Worm (Caenorhabditis elegans) whole organism, L3 larva: ENCODE measurements around the gene mboa-6.
A peak's percentile ranks its signal among the peaks of the same experiment; 100 is the strongest.

ENCODE experiments used
- R02D3.7 ChIP-seq: fragments of 150-350 bp; optimal IDR thresholded peaks from 2 replicates; lab custom pipeline; 2014; ENCODE audit warnings: missing biosample characterization, missing genetic modification characterization
- ZK546.5 ChIP-seq: sonication (generic microtip); optimal IDR thresholded peaks from 2 replicates; lab custom pipeline; 2017; ENCODE audit warnings: missing biosample characterization, missing genetic modification characterization
- aly-2 ChIP-seq: fragments of 150-350 bp; optimal IDR thresholded peaks from 2 replicates; lab custom pipeline; 2014; ENCODE audit warnings: missing biosample characterization, missing genetic modification characterization
- ama-1 ChIP-seq: fragments of 150-350 bp; optimal IDR thresholded peaks from 2 replicates; lab custom pipeline; 2018
- ceh-28 ChIP-seq: fragments of 150-350 bp; optimal IDR thresholded peaks from 2 replicates; lab custom pipeline; 2014; ENCODE audit warnings: missing biosample characterization, missing genetic modification reagents, missing genetic modification characterization
- ceh-82 ChIP-seq: fragments of 150-350 bp; optimal IDR thresholded peaks from 2 replicates; lab custom pipeline; 2014; ENCODE audit warnings: missing biosample characterization, missing genetic modification characterization
- ceh-9 ChIP-seq: sonication (generic microtip); optimal IDR thresholded peaks from 2 replicates; lab custom pipeline; 2018; ENCODE audit warnings: missing biosample characterization, missing genetic modification characterization
- daf-12 ChIP-seq: fragments of 150-350 bp; optimal IDR thresholded peaks from 2 replicates; lab custom pipeline; 2014; ENCODE audit warnings: missing biosample characterization, missing genetic modification reagents, missing genetic modification characterization
- egl-27 ChIP-seq: sonication (generic microtip); optimal IDR thresholded peaks from 4 replicates; lab custom pipeline; 2017; ENCODE audit warnings: missing biosample characterization, missing genetic modification reagents, missing genetic modification characterization
- egl-5 ChIP-seq: fragments of 150-350 bp; optimal IDR thresholded peaks from 2 replicates; lab custom pipeline; 2017; ENCODE audit warnings: missing biosample characterization, missing genetic modification reagents, missing genetic modification characterization, inconsistent platforms
- elt-1 ChIP-seq: fragments of 150-350 bp; optimal IDR thresholded peaks from 2 replicates; lab custom pipeline; 2014; ENCODE audit warnings: missing biosample characterization, missing genetic modification characterization
- elt-2 ChIP-seq: sonication (generic microtip); optimal IDR thresholded peaks from 2 replicates; lab custom pipeline; 2016; ENCODE audit warnings: missing genetic modification reagents, mild to moderate bottlenecking, missing genetic modification characterization, missing compliant biosample characterization
- elt-3 ChIP-seq, 3 experiments: fragments of 150-350 bp in 1 of 3; sonication (generic microtip) in 2 of 3; optimal IDR thresholded peaks; 2 replicates in 2 of 3; 4 replicates in 1 of 3; lab custom pipeline; 2014 to 2017; ENCODE audit warnings: missing biosample characterization in 3 of 3, missing genetic modification characterization in 3 of 3
- eor-1 ChIP-seq, 2 experiments: fragments of 150-350 bp; optimal IDR thresholded peaks; 2 replicates each; lab custom pipeline; 2014 to 2018; ENCODE audit warnings: missing biosample characterization in 2 of 2, missing genetic modification characterization in 2 of 2
- fkh-10 ChIP-seq: sonication (generic microtip); optimal IDR thresholded peaks from 2 replicates; lab custom pipeline; 2017; ENCODE audit warnings: missing biosample characterization, missing genetic modification reagents, missing genetic modification characterization
- fkh-2 ChIP-seq: fragments of 150-350 bp; optimal IDR thresholded peaks from 2 replicates; lab custom pipeline; 2014; ENCODE audit warnings: missing biosample characterization, missing genetic modification reagents, missing genetic modification characterization
- fos-1 ChIP-seq: fragments of 150-350 bp; optimal IDR thresholded peaks from 2 replicates; lab custom pipeline; 2014; ENCODE audit warnings: missing biosample characterization, missing genetic modification characterization
- hmg-11 ChIP-seq: sonication (generic microtip); optimal IDR thresholded peaks from 2 replicates; lab custom pipeline; 2016; ENCODE audit warnings: missing genetic modification characterization, missing compliant biosample characterization
- jun-1 ChIP-seq: fragments of 150-350 bp; optimal IDR thresholded peaks from 2 replicates; lab custom pipeline; 2014; ENCODE audit warnings: missing biosample characterization, missing genetic modification reagents, missing genetic modification characterization
- lin-15B ChIP-seq: fragments of 150-350 bp; optimal IDR thresholded peaks from 2 replicates; lab custom pipeline; 2014; ENCODE audit warnings: missing biosample characterization, missing genetic modification characterization
- lin-39 ChIP-seq: fragments of 150-350 bp; optimal IDR thresholded peaks from 2 replicates; lab custom pipeline; 2018; ENCODE audit warnings: missing biosample characterization, missing genetic modification reagents, missing genetic modification characterization
- lsy-12 ChIP-seq: sonication (generic microtip); optimal IDR thresholded peaks from 2 replicates; lab custom pipeline; 2016; ENCODE audit warnings: mild to moderate bottlenecking, missing genetic modification characterization, missing compliant biosample characterization
- mdl-1 ChIP-seq: fragments of 150-350 bp; optimal IDR thresholded peaks from 2 replicates; lab custom pipeline; 2014; ENCODE audit warnings: missing biosample characterization, missing genetic modification characterization
- mml-1 ChIP-seq: fragments of 150-350 bp; sonication (generic microtip); optimal IDR thresholded peaks from 3 replicates; lab custom pipeline; 2014; ENCODE audit warnings: missing biosample characterization, missing genetic modification characterization
- nfya-1 ChIP-seq: sonication (generic microtip); optimal IDR thresholded peaks from 2 replicates; lab custom pipeline; 2017; ENCODE audit warnings: missing genetic modification characterization, mild to moderate bottlenecking, missing compliant biosample characterization, antibody characterized with exemption, moderate library complexity; ENCODE audit not compliant: insufficient read depth
- nhr-11 ChIP-seq: fragments of 150-350 bp; optimal IDR thresholded peaks from 2 replicates; lab custom pipeline; 2014; ENCODE audit warnings: missing biosample characterization, missing genetic modification characterization
- nhr-12 ChIP-seq: fragments of 150-350 bp; optimal IDR thresholded peaks from 2 replicates; lab custom pipeline; 2014; ENCODE audit warnings: missing biosample characterization, missing genetic modification characterization
- nhr-23 ChIP-seq: fragments of 150-350 bp; optimal IDR thresholded peaks from 2 replicates; lab custom pipeline; 2014; ENCODE audit warnings: missing biosample characterization, missing genetic modification reagents, missing genetic modification characterization
- nhr-237 ChIP-seq: fragments of 150-350 bp; optimal IDR thresholded peaks from 2 replicates; lab custom pipeline; 2014; ENCODE audit warnings: missing biosample characterization, missing genetic modification characterization
- nhr-25 ChIP-seq: sonication (generic microtip); optimal IDR thresholded peaks from 2 replicates; lab custom pipeline; 2017; ENCODE audit warnings: missing biosample characterization, missing genetic modification characterization
- nhr-28 ChIP-seq: fragments of 150-350 bp; optimal IDR thresholded peaks from 2 replicates; lab custom pipeline; 2014; ENCODE audit warnings: missing biosample characterization, missing genetic modification characterization
- nhr-43 ChIP-seq: sonication (generic microtip); optimal IDR thresholded peaks from 2 replicates; lab custom pipeline; 2016; ENCODE audit warnings: mild to moderate bottlenecking, missing genetic modification characterization, missing compliant biosample characterization; ENCODE audit not compliant: poor library complexity, severe bottlenecking
- nhr-67 ChIP-seq: fragments of 150-350 bp; optimal IDR thresholded peaks from 2 replicates; lab custom pipeline; 2014; ENCODE audit warnings: missing biosample characterization, missing genetic modification characterization
- nhr-76 ChIP-seq: fragments of 150-350 bp; sonication (generic microtip); optimal IDR thresholded peaks from 5 replicates; lab custom pipeline; 2014; ENCODE audit warnings: missing biosample characterization, missing genetic modification characterization
- nhr-77 ChIP-seq: fragments of 150-350 bp; optimal IDR thresholded peaks from 2 replicates; lab custom pipeline; 2014; ENCODE audit warnings: missing biosample characterization, missing genetic modification characterization
- pha-4 ChIP-seq: fragments of 150-350 bp; optimal IDR thresholded peaks from 2 replicates; lab custom pipeline; 2014; ENCODE audit warnings: missing biosample characterization, missing genetic modification reagents, missing genetic modification characterization
- pqm-1 ChIP-seq: fragments of 150-350 bp; optimal IDR thresholded peaks from 2 replicates; lab custom pipeline; 2017; ENCODE audit warnings: missing biosample characterization, missing genetic modification characterization, inconsistent platforms
- sea-2 ChIP-seq: fragments of 150-350 bp; sonication (generic microtip); optimal IDR thresholded peaks from 4 replicates; lab custom pipeline; 2014; ENCODE audit warnings: missing biosample characterization, missing genetic modification reagents, missing genetic modification characterization
- skn-1 ChIP-seq: fragments of 150-350 bp; optimal IDR thresholded peaks from 2 replicates; lab custom pipeline; 2014; ENCODE audit warnings: missing biosample characterization, missing genetic modification characterization
- snpc-4 ChIP-seq: fragments of 150-350 bp; optimal IDR thresholded peaks from 2 replicates; lab custom pipeline; 2014; ENCODE audit warnings: missing biosample characterization, missing genetic modification characterization
- tbx-2 ChIP-seq: sonication (generic microtip); optimal IDR thresholded peaks from 2 replicates; lab custom pipeline; 2016; ENCODE audit warnings: mild to moderate bottlenecking, missing genetic modification characterization, missing compliant biosample characterization
- unc-39 ChIP-seq: sonication (generic microtip); optimal IDR thresholded peaks from 4 replicates; lab custom pipeline; 2017; ENCODE audit warnings: missing biosample characterization, missing genetic modification characterization
- unc-62 ChIP-seq: fragments of 150-350 bp; sonication (generic microtip); optimal IDR thresholded peaks from 4 replicates; lab custom pipeline; 2014; ENCODE audit warnings: missing biosample characterization, missing genetic modification reagents, missing genetic modification characterization
- zag-1 ChIP-seq: fragments of 150-350 bp; optimal IDR thresholded peaks from 2 replicates; lab custom pipeline; 2014; ENCODE audit warnings: missing biosample characterization, missing genetic modification characterization
- ztf-11 ChIP-seq: fragments of 150-350 bp; optimal IDR thresholded peaks from 2 replicates; lab custom pipeline; 2014; ENCODE audit warnings: missing biosample characterization, missing genetic modification characterization
- ztf-4 ChIP-seq: fragments of 150-350 bp; optimal IDR thresholded peaks from 2 replicates; lab custom pipeline; 2014; ENCODE audit warnings: missing biosample characterization, missing genetic modification characterization

Gene mboa-6

DNA sequence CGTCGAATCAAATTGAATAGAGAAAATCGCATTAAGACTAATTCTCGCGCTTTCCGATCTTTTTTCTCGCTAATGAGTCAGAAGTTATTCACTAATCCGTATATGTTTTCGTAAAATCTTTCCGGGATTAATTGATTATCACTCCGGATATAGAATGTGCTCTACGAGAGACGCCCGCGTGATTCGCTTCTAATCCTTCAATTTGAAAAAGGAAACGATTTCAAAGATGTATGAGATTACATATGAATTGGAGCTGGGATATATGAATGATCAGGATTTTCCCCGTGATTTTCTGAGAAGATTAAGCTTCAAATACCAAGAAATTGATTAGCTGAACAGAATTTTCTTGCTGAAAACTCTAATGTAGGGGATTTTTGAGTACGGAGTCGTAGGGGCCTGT lies 39.2 kb downstream of the mboa-6 start:
- TF ChIP-seq nhr-76 (tag; lab: Kevin White, UChicago), result no peak
- no peak for TF ChIP-seq elt-3 (tag; optimal IDR thresholded peaks at IDR 0.05; lab: Kevin White, UChicago)
- TF ChIP-seq unc-39, result no peak
- no peak for TF ChIP-seq nhr-23
- no peak for TF ChIP-seq ceh-9
- TF ChIP-seq pqm-1, result no peak
- no peak for TF ChIP-seq R02D3.7

DNA sequence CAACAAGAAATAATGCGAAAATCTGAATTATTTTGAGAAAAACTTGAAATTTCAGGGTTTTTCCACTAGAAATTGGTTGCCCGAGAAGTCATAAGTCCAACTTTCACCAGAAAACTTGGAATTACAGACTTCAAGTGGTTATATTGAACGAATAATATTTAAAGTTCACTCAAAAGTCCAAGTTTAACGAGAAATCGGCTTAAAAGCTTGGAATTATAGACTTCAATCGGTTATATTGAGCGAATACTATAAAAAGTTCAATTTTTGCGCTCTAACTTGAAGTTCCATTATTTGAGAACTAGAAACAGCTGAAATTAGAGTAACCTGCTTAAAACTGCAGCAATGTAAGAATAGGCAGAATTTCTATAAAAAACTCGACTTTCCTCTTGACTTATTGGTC lies 39.7 kb downstream of the mboa-6 start:
- no peak for TF ChIP-seq egl-5 (tag; lab: Kevin White, UChicago)
- TF ChIP-seq elt-2, result no peak
- TF ChIP-seq nfya-1 (tag; lab: Kevin White, UChicago), result no peak
- no peak for TF ChIP-seq skn-1 (tag; lab: Kevin White, UChicago)
- TF ChIP-seq pqm-1, result no peak
- TF ChIP-seq daf-12 (tag; lab: Kevin White, UChicago), result no peak
- no peak for TF ChIP-seq pha-4 (tag; lab: Kevin White, UChicago)
- no peak for TF ChIP-seq fkh-2
- TF ChIP-seq nhr-23, result no peak
- TF ChIP-seq nhr-11 (tag; lab: Kevin White, UChicago), result no peak
- TF ChIP-seq lin-15B (tag; lab: Kevin White, UChicago), result no peak
- TF ChIP-seq nhr-67 (tag; lab: Kevin White, UChicago), result no peak
- no peak for TF ChIP-seq ceh-28 (tag; lab: Kevin White, UChicago)
- TF ChIP-seq fkh-10 (GFP tag; lab: Kevin White, UChicago), result no peak
- TF ChIP-seq nhr-28, result no peak
- TF ChIP-seq ZK546.5 (tag; lab: Kevin White, UChicago), result no peak
- no peak for TF ChIP-seq elt-3 (tag; optimal IDR thresholded peaks at IDR 0.05; lab: Kevin White, UChicago)

- TF ChIP-seq lin-15B (tag; lab: Kevin White, UChicago) (peak; percentile 63), unc-62 (GFP tag; lab: Kevin White, UChicago) (peak; percentile 39), nhr-67 (tag; lab: Kevin White, UChicago) (no peak), sea-2 (peak; percentile 11), nhr-28 (no peak), ceh-28 (tag; lab: Kevin White, UChicago) (peak; percentile 91), ztf-4 (tag; lab: Kevin White, UChicago) (peak; percentile 36), elt-1 (tag; lab: Kevin White, UChicago) (peak; percentile 70), R02D3.7 (peak; percentile 72), fos-1 (tag; lab: Kevin White, UChicago) (peak; percentile 54), jun-1 (peak; percentile 96), nhr-77 (tag; lab: Kevin White, UChicago) (peak; percentile 42), nhr-237 (tag; lab: Kevin White, UChicago) (no peak), hmg-11 (tag; lab: Kevin White, UChicago) (peak; percentile 94), nhr-12 (tag; lab: Kevin White, UChicago) (no peak), nhr-25 (tag; lab: Kevin White, UChicago) (peak; percentile 88), pha-4 (tag; lab: Kevin White, UChicago) (peak; percentile 94), fkh-10 (GFP tag; lab: Kevin White, UChicago) (peak; percentile 93), pqm-1 (peak; percentile 80), fkh-2 (no peak), nfya-1 (tag; lab: Kevin White, UChicago) (peak; percentile 91), elt-2 (peak; percentile 92), tbx-2 (tag; lab: Kevin White, UChicago) (peak; percentile 96), elt-3 (tag; optimal IDR thresholded peaks at IDR 0.05; lab: Kevin White, UChicago) (peak; percentile 4 to 82 (median 31)), nhr-23 (peak; percentile 95), unc-39 (no peak), ceh-82 (tag; lab: Kevin White, UChicago) (peak; percentile 52), ztf-11 (tag; lab: Kevin White, UChicago) (no peak), ceh-9 (no peak), nhr-76 (tag; lab: Kevin White, UChicago) (no peak), aly-2 (tag; lab: Kevin White, UChicago) (no peak), ZK546.5 (tag; lab: Kevin White, UChicago) (no peak), mdl-1 (peak; percentile 87), mml-1 (tag; lab: Kevin White, UChicago) (no peak), nhr-11 (tag; lab: Kevin White, UChicago) (peak; percentile 90), daf-12 (tag; lab: Kevin White, UChicago) (peak; percentile 25), eor-1 (tag; optimal IDR thresholded peaks at IDR 0.05; lab: Kevin White, UChicago) (peak in 1 of 2 experiments; percentile 55), egl-5 (tag; lab: Kevin White, UChicago) (peak; percentile 52), lsy-12 (tag; lab: Kevin White, UChicago) (peak; percentile 89), egl-27 (tag; lab: Kevin White, UChicago) (peak; percentile 86), skn-1 (tag; lab: Kevin White, UChicago) (peak; percentile 71), ama-1 (lab: Kevin White, UChicago) (peak; percentile 29), zag-1 (peak; percentile 71), snpc-4 (tag; lab: Kevin White, UChicago) (peak; percentile 73), nhr-43 (tag; lab: Kevin White, UChicago) (peak; percentile 97), lin-39 (tag; lab: Kevin White, UChicago) (peak; percentile 35)
Observed at ce11 chrIII:1921136-1921680, 40.5 kb downstream of the mboa-6 start.
